Fruit fly (Drosophila melanogaster): ENCODE measurements around the gene Spt3.

DNA sequence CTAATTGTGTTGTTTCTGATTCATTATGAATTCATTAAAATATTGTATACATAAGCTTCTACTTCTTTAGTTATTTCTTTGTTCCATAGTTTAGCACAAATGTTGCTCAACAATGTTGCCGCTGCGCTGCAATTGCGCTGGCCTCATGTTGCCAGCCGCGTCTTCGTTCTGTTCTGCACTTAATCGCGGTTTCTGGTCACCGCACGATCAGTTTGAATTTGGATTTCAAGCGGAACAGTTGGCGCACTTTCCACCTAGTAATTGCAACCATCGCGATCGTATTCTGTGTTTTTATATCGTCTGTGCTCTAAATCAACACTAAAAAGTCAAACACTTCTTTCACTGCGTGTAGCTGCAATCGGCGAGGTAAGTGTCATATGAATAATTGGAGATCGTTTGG is 17.9 kb upstream of the Spt3 start, which contains the start of gene Ect3:
- peak; percentile 31 for TF ChIP-seq tj (GFP tag; optimal IDR thresholded peaks at IDR 0.05)
- TF ChIP-seq CG11617 (GFP tag; optimal IDR thresholded peaks at IDR 0.05): no peak
- no peak for TF ChIP-seq Mnt (GFP tag; optimal IDR thresholded peaks at IDR 0.05)
- no peak for TF ChIP-seq kay (GFP tag; ENCODE audit: borderline replicate concordance)
- TF ChIP-seq CG33017 (tag; optimal IDR thresholded peaks at IDR 0.05): no peak
- no peak for TF ChIP-seq bab1 (GFP tag; optimal IDR thresholded peaks at IDR 0.05)
- no peak for TF ChIP-seq CG12768 (GFP tag; optimal IDR thresholded peaks at IDR 0.05)
- no peak for TF ChIP-seq pad (GFP tag; optimal IDR thresholded peaks at IDR 0.05)
- TF ChIP-seq cnc (optimal IDR thresholded peaks at IDR 0.05): no peak
- TF ChIP-seq ovo (GFP tag; optimal IDR thresholded peaks at IDR 0.05): no peak
- no peak for TF ChIP-seq Hr96 (GFP tag; optimal IDR thresholded peaks at IDR 0.05)
- TF ChIP-seq Crg-1 (GFP tag; optimal IDR thresholded peaks at IDR 0.05): no peak
- no peak for TF ChIP-seq CG1620 (GFP tag; optimal IDR thresholded peaks at IDR 0.05)
- TF ChIP-seq CG7101 (tag; optimal IDR thresholded peaks at IDR 0.05): no peak

Data from whole organism, adult.